Worm (Caenorhabditis elegans): ENCODE results near the gene C44H9.5.

The C44H9.5 gene

ce11 chrV:12797992-12798391 lies 51.7 kb downstream of the C44H9.5 start, which contains the start of gene ugt-6:
Gene ugt-6, minus strand, starts transcription at chrV:12798224.
- TF ChIP-seq egl-27 (tag; optimal IDR thresholded peaks at IDR 0.05): no peak
- no peak for TF ChIP-seq sea-2 (GFP tag; optimal IDR thresholded peaks at IDR 0.05)
- peak; percentile 22 for TF ChIP-seq elt-2 (tag; optimal IDR thresholded peaks at IDR 0.05)
- no peak for TF ChIP-seq tbx-2 (tag; optimal IDR thresholded peaks at IDR 0.05)
- no peak for TF ChIP-seq elt-3 (tag; optimal IDR thresholded peaks at IDR 0.05)
- TF ChIP-seq pqm-1 (tag; optimal IDR thresholded peaks at IDR 0.05): peak; percentile 9
- no peak for TF ChIP-seq hmg-11 (tag; optimal IDR thresholded peaks at IDR 0.05)
- TF ChIP-seq nhr-12 (tag; optimal IDR thresholded peaks at IDR 0.05): no peak

- TF ChIP-seq nhr-23 (tag; optimal IDR thresholded peaks at IDR 0.05): no peak
- TF ChIP-seq elt-2 (tag; optimal IDR thresholded peaks at IDR 0.05): peak; percentile 76
These were observed 52.7 kb downstream of the C44H9.5 start for ce11 chrV:12796908-12797490.
